Fruit fly (Drosophila melanogaster): ENCODE data around the gene CG7730.

DNA sequence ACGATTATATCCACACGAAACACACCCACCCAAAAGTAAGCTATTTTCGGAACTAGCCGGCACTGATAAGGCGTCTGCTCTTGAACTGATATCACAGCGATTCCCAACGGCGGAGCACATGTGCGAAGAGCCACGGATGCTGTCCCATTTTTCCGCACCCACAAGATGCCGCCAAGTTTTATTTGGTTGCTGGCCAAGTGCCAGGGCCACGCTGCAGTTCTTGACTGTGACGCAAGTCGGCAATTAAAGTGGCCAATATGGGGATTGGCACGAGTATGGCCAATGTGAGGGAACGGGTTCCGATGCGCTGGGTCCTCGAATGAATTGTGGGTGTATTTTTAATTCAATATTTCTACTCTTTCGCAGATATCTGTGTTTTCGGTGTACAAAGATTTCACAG, 26.6 kb downstream of the CG7730 start:
- TF ChIP-seq nau (GFP tag; optimal IDR thresholded peaks at IDR 0.05) = no peak
- TF ChIP-seq CG6689 (GFP tag; IDR thresholded peaks at IDR 0.05) = no peak
- TF ChIP-seq Gsc (GFP tag; IDR thresholded peaks at IDR 0.05) = no peak
- no peak for TF ChIP-seq sob (GFP tag; IDR thresholded peaks at IDR 0.05)
- no peak for TF ChIP-seq tio (GFP tag; optimal IDR thresholded peaks at IDR 0.05)
- TF ChIP-seq Antp (GFP tag; optimal IDR thresholded peaks at IDR 0.05) = no peak
- no peak for TF ChIP-seq CG2120 (GFP tag; optimal IDR thresholded peaks at IDR 0.05)
- no peak for TF ChIP-seq MBD-R2 (GFP tag; IDR thresholded peaks at IDR 0.05)
- no peak for TF ChIP-seq CG6854 (GFP tag; optimal IDR thresholded peaks at IDR 0.05)
- no peak for TF ChIP-seq CG2712 (tag; optimal IDR thresholded peaks at IDR 0.05)
- no peak for TF ChIP-seq CG6813 (GFP tag; optimal IDR thresholded peaks at IDR 0.05)
- TF ChIP-seq CG12769 (tag; optimal IDR thresholded peaks at IDR 0.05) = peak; percentile 67
